Fruit fly (Drosophila melanogaster) whole organism, embryonic: ENCODE data around the gene cno.

ENCODE experiments used
- ATbp ChIP-seq: fragments of 200-800 bp; sonication (Bioruptor generic); optimal IDR thresholded peaks from 2 replicates; lab custom pipeline; 2017; ENCODE audit warnings: missing biosample characterization, mild to moderate bottlenecking, missing genetic modification characterization, missing genetic modification reagents
- Atf3 ChIP-seq: fragments of 200-800 bp; sonication (Bioruptor generic); optimal IDR thresholded peaks from 3 replicates; lab custom pipeline; 2016; ENCODE audit warnings: missing biosample characterization, missing genetic modification characterization
- Atf6 ChIP-seq: fragments of 200-800 bp; sonication (Bioruptor generic); IDR thresholded peaks from 2 replicates; pipeline ENCODE4 v1.3.6; 2022; ENCODE audit warnings: missing biosample characterization, missing genetic modification characterization
- Awh ChIP-seq: fragments of 200-800 bp; sonication (Bioruptor generic); IDR thresholded peaks from 2 replicates; pipeline ENCODE4, ENCODE4 v1.3.6; 2022; ENCODE audit warnings: missing biosample characterization, missing genetic modification characterization
- Bteb2 ChIP-seq: fragments of 200-800 bp; sonication (Bioruptor generic); optimal IDR thresholded peaks from 2 replicates; lab custom pipeline; 2016; ENCODE audit warnings: missing biosample characterization, missing genetic modification characterization
- CG1024 ChIP-seq: fragments of 200-800 bp; sonication (Bioruptor generic); IDR thresholded peaks from 2 replicates; pipeline ENCODE4 v1.3.6; 2022; ENCODE audit warnings: missing biosample characterization, missing genetic modification characterization
- CG10654 ChIP-seq: fragments of 200-800 bp; sonication (Bioruptor generic); optimal IDR thresholded peaks from 2 replicates; lab custom pipeline; 2016; ENCODE audit warnings: missing biosample characterization, missing genetic modification characterization
- CG10979 ChIP-seq: fragments of 200-800 bp; sonication (Bioruptor generic); optimal IDR thresholded peaks from 2 replicates; lab custom pipeline; 2018; ENCODE audit warnings: missing biosample characterization, mild to moderate bottlenecking, missing genetic modification characterization, moderate library complexity
- CG12219 ChIP-seq: fragments of 200-800 bp; sonication (Bioruptor generic); optimal IDR thresholded peaks from 3 replicates; lab custom pipeline; 2018; ENCODE audit warnings: missing biosample characterization, mild to moderate bottlenecking, missing genetic modification characterization
- CG12299 ChIP-seq: fragments of 200-800 bp; sonication (Bioruptor generic); optimal IDR thresholded peaks from 2 replicates; lab custom pipeline; 2018; ENCODE audit warnings: missing biosample characterization, mild to moderate bottlenecking, missing genetic modification characterization
- CG13894 ChIP-seq: fragments of 200-800 bp; sonication (Bioruptor generic); optimal IDR thresholded peaks from 3 replicates; lab custom pipeline; 2018; ENCODE audit warnings: missing biosample characterization, mild to moderate bottlenecking, missing genetic modification characterization, moderate library complexity
- CG15479 ChIP-seq: fragments of 200-800 bp; sonication (Bioruptor generic); optimal IDR thresholded peaks from 3 replicates; lab custom pipeline; 2019; ENCODE audit warnings: missing biosample characterization, mild to moderate bottlenecking, missing genetic modification characterization, moderate library complexity
- CG15514 ChIP-seq: fragments of 200-800 bp; sonication (Bioruptor generic); optimal IDR thresholded peaks from 3 replicates; lab custom pipeline; 2017; ENCODE audit warnings: missing biosample characterization, missing genetic modification characterization, mild to moderate bottlenecking, moderate library complexity, missing genetic modification reagents
- CG1647 ChIP-seq: fragments of 200-800 bp; sonication (Bioruptor generic); optimal IDR thresholded peaks from 3 replicates; lab custom pipeline; 2016; ENCODE audit warnings: missing biosample characterization, missing genetic modification characterization
- CG2199 ChIP-seq: fragments of 200-800 bp; sonication (Bioruptor generic); IDR thresholded peaks from 3 replicates; pipeline ENCODE4 v1.3.6; 2022; ENCODE audit warnings: missing biosample characterization, missing genetic modification characterization
- CG30020 ChIP-seq: fragments of 200-800 bp; optimal IDR thresholded peaks from 2 replicates; lab custom pipeline; 2019; ENCODE audit warnings: missing biosample characterization, mild to moderate bottlenecking, missing genetic modification characterization, moderate library complexity
- CG3163 ChIP-seq: fragments of 200-800 bp; sonication (Bioruptor generic); optimal IDR thresholded peaks from 3 replicates; lab custom pipeline; 2016; ENCODE audit warnings: missing biosample characterization, missing genetic modification characterization
- CG34376 ChIP-seq: fragments of 200-800 bp; sonication (Bioruptor generic); optimal IDR thresholded peaks from 2 replicates; lab custom pipeline; 2018; ENCODE audit warnings: missing biosample characterization, mild to moderate bottlenecking, missing genetic modification characterization
- CG4404 ChIP-seq: fragments of 200-800 bp; sonication (Bioruptor generic); IDR thresholded peaks from 2 replicates; pipeline ENCODE4 v1.3.6; 2022; ENCODE audit warnings: missing biosample characterization, missing genetic modification characterization
- CG6765 ChIP-seq: fragments of 200-800 bp; sonication (Bioruptor generic); optimal IDR thresholded peaks from 3 replicates; lab custom pipeline; 2017; ENCODE audit warnings: missing biosample characterization, mild to moderate bottlenecking, missing genetic modification characterization
- CG7839 ChIP-seq: fragments of 200-800 bp; sonication (Bioruptor generic); optimal IDR thresholded peaks from 3 replicates; lab custom pipeline; 2018; ENCODE audit warnings: missing biosample characterization, mild to moderate bottlenecking, missing genetic modification characterization, moderate library complexity
- CG8478 ChIP-seq: fragments of >200 bp; optimal IDR thresholded peaks from 2 replicates; lab custom pipeline; 2018
- CG9437 ChIP-seq: fragments of 200-800 bp; sonication (Bioruptor generic); optimal IDR thresholded peaks from 2 replicates; lab custom pipeline; 2018; ENCODE audit warnings: missing biosample characterization, mild to moderate bottlenecking, missing genetic modification characterization
- CG9932 ChIP-seq: fragments of 200-800 bp; sonication (Bioruptor generic); IDR thresholded peaks from 2 replicates; pipeline ENCODE4 v1.3.6; 2022; ENCODE audit warnings: missing biosample characterization, missing genetic modification characterization
- Dad ChIP-seq: fragments of 200-800 bp; sonication (Bioruptor generic); optimal IDR thresholded peaks from 3 replicates; lab custom pipeline; 2016; ENCODE audit warnings: missing biosample characterization, missing genetic modification characterization
- Dfd ChIP-seq, 2 experiments: fragments of >200 bp; optimal IDR thresholded peaks; 2 replicates each; lab custom pipeline; 2017; ENCODE audit warnings: missing biosample characterization in 2 of 2, missing genetic modification characterization in 2 of 2
- E2f1 ChIP-seq: fragments of 200-800 bp; sonication (Bioruptor generic); IDR thresholded peaks from 2 replicates; pipeline ENCODE4 v1.3.6; 2022; ENCODE audit warnings: missing biosample characterization, missing genetic modification characterization
- ERR ChIP-seq: fragments of 200-800 bp; sonication (Bioruptor generic); optimal IDR thresholded peaks from 2 replicates; lab custom pipeline; 2016; ENCODE audit warnings: missing biosample characterization, missing genetic modification characterization
- Ets97D ChIP-seq: fragments of 200-800 bp; sonication (Bioruptor generic); optimal IDR thresholded peaks from 3 replicates; lab custom pipeline; 2016; ENCODE audit warnings: missing biosample characterization, missing genetic modification characterization
- GATAe ChIP-seq: fragments of 200-800 bp; sonication (Bioruptor generic); conservative IDR thresholded peaks from 2 replicates; pipeline ENCODE4 v1.3.6; 2022; ENCODE audit warnings: missing biosample characterization, missing genetic modification characterization
- Hey ChIP-seq: fragments of 200-800 bp; sonication (Bioruptor generic); optimal IDR thresholded peaks from 3 replicates; lab custom pipeline; 2018; ENCODE audit warnings: missing biosample characterization, mild to moderate bottlenecking, missing genetic modification characterization
- Lpt ChIP-seq: fragments of >200 bp; optimal IDR thresholded peaks from 2 replicates; lab custom pipeline; 2018; ENCODE audit warnings: missing biosample characterization, missing genetic modification characterization
- Med ChIP-seq: fragments of 200-800 bp; sonication (Bioruptor generic); peaks from one replicate; lab custom pipeline; 2016; ENCODE audit warnings: missing biosample characterization, missing genetic modification characterization, mild to moderate bottlenecking, inconsistent platforms, moderate library complexity
- NC2β ChIP-seq: fragments of 200-800 bp; sonication (Bioruptor generic); optimal IDR thresholded peaks from 2 replicates; lab custom pipeline; 2016; ENCODE audit warnings: missing biosample characterization, missing genetic modification characterization
- NK7.1 ChIP-seq: fragments of 200-800 bp; sonication (Bioruptor generic); optimal IDR thresholded peaks from 3 replicates; lab custom pipeline; 2016; ENCODE audit warnings: missing biosample characterization, missing genetic modification characterization
- Neu2 ChIP-seq: fragments of 200-800 bp; sonication (Bioruptor generic); optimal IDR thresholded peaks from 3 replicates; lab custom pipeline; 2016; ENCODE audit warnings: missing biosample characterization, missing genetic modification characterization, borderline replicate concordance
- Oaz ChIP-seq: fragments of 200-800 bp; sonication (Bioruptor generic); IDR thresholded peaks from 2 replicates; pipeline ENCODE4 v1.3.6; 2022; ENCODE audit warnings: missing biosample characterization, missing genetic modification characterization
- Sox100B ChIP-seq: fragments of 200-800 bp; sonication (Bioruptor generic); optimal IDR thresholded peaks from 3 replicates; lab custom pipeline; 2018; ENCODE audit warnings: missing biosample characterization, mild to moderate bottlenecking, missing genetic modification characterization
- Stat92E ChIP-seq, 3 experiments: fragments of >200 bp in 2 of 3; fragments of 200-800 bp in 1 of 3; sonication (Bioruptor generic) in 1 of 3; optimal IDR thresholded peaks; 2 replicates each; lab custom pipeline; 2017 to 2019; ENCODE audit warnings: missing biosample characterization in 3 of 3, missing genetic modification characterization in 3 of 3, mild to moderate bottlenecking in 1 of 3, moderate library complexity in 1 of 3
- Xbp1 ChIP-seq: fragments of 200-800 bp; sonication (Bioruptor generic); optimal IDR thresholded peaks from 3 replicates; lab custom pipeline; 2016; ENCODE audit warnings: missing biosample characterization, mild to moderate bottlenecking, missing genetic modification characterization
- bcd ChIP-seq: fragments of 200-800 bp; sonication (Bioruptor generic); optimal IDR thresholded peaks from 2 replicates; lab custom pipeline; 2017; ENCODE audit warnings: missing biosample characterization, mild to moderate bottlenecking, missing genetic modification characterization
- bowl ChIP-seq: fragments of 200-800 bp; sonication (Bioruptor generic); IDR thresholded peaks from 2 replicates; pipeline ENCODE4 v1.3.6; 2022; ENCODE audit warnings: missing biosample characterization, missing genetic modification characterization
- cg ChIP-seq: fragments of 200-800 bp; sonication (Bioruptor generic); optimal IDR thresholded peaks from 3 replicates; lab custom pipeline; 2019; ENCODE audit warnings: missing biosample characterization, mild to moderate bottlenecking, missing genetic modification characterization, moderate library complexity
- inv ChIP-seq: fragments of 200-800 bp; sonication (Bioruptor generic); IDR thresholded peaks from 2 replicates; pipeline ENCODE4 v1.3.6; 2022; ENCODE audit warnings: missing biosample characterization, missing genetic modification characterization; ENCODE audit not compliant: partially characterized antibody
- knrl ChIP-seq: fragments of 200-800 bp; sonication (Bioruptor generic); IDR thresholded peaks from 3 replicates; pipeline ENCODE4 v1.3.6; 2022; ENCODE audit warnings: missing biosample characterization, missing genetic modification characterization; ENCODE audit not compliant: partially characterized antibody
- nom ChIP-seq: fragments of 200-800 bp; sonication (Bioruptor generic); optimal IDR thresholded peaks from 2 replicates; lab custom pipeline; 2017; ENCODE audit warnings: missing biosample characterization, missing genetic modification characterization, mild to moderate bottlenecking, moderate library complexity, missing genetic modification reagents
- phol ChIP-seq: fragments of 200-800 bp; sonication (Bioruptor generic); optimal IDR thresholded peaks from 3 replicates; lab custom pipeline; 2018; ENCODE audit warnings: missing biosample characterization, mild to moderate bottlenecking, missing genetic modification characterization, moderate library complexity
- row ChIP-seq: fragments of 200-800 bp; sonication (Bioruptor generic); IDR thresholded peaks from 3 replicates; pipeline ENCODE4 v1.3.6; 2022; ENCODE audit warnings: missing biosample characterization, missing genetic modification characterization
- sna ChIP-seq: fragments of 200-800 bp; sonication (Bioruptor generic); IDR thresholded peaks from 2 replicates; pipeline ENCODE4 v1.3.6; 2022; ENCODE audit warnings: missing biosample characterization, missing genetic modification characterization; ENCODE audit not compliant: partially characterized antibody
- ssp ChIP-seq: fragments of 200-800 bp; sonication (Bioruptor generic); IDR thresholded peaks from 2 replicates; pipeline ENCODE4 v1.3.6; 2022; ENCODE audit warnings: missing biosample characterization, missing genetic modification characterization
- sug ChIP-seq: fragments of 200-800 bp; optimal IDR thresholded peaks from 2 replicates; lab custom pipeline; 2019; ENCODE audit warnings: missing biosample characterization, mild to moderate bottlenecking, missing genetic modification characterization, moderate library complexity
- trh ChIP-seq: fragments of 200-800 bp; sonication (Bioruptor generic); optimal IDR thresholded peaks from 2 replicates; lab custom pipeline; 2016; ENCODE audit warnings: missing biosample characterization, missing genetic modification characterization

cno gene

dm6 chr3R:5223135-5223534 lies 5.9 kb upstream of the cno start, which contains the start of gene CG2604 (continued):
- TF ChIP-seq ssp = peak; percentile 94
- TF ChIP-seq Awh (GFP tag; lab: Robert Waterston, UW) = no peak
- TF ChIP-seq phol (tag; lab: Kevin White, UChicago) = no peak
- no peak for TF ChIP-seq ERR (GFP tag; lab: Kevin White, UChicago)
- TF ChIP-seq E2f1 (GFP tag; lab: Robert Waterston, UW) = no peak
- TF ChIP-seq cg (GFP tag; lab: Kevin White, UChicago) = peak; percentile 26
- peak in 1 of 2 experiments; percentile 28 for TF ChIP-seq Dfd (GFP tag; optimal IDR thresholded peaks at IDR 0.05; lab: Kevin White, UChicago)
- no peak for TF ChIP-seq CG1647 (GFP tag; lab: Kevin White, UChicago)
- no peak for TF ChIP-seq bcd (GFP tag; lab: Kevin White, UChicago)
- TF ChIP-seq Lpt = no peak
- TF ChIP-seq Med (GFP tag; lab: Kevin White, UChicago) = peak; percentile 74
- peak; percentile 53 for TF ChIP-seq CG1024 (GFP tag; lab: Robert Waterston, UW)
- TF ChIP-seq sna (GFP tag; lab: Robert Waterston, UW) = no peak
- TF ChIP-seq CG10654 (GFP tag; lab: Kevin White, UChicago) = no peak
- no peak for TF ChIP-seq Atf3
- TF ChIP-seq trh (GFP tag; lab: Kevin White, UChicago) = no peak
- no peak for TF ChIP-seq Bteb2 (GFP tag; lab: Kevin White, UChicago)
- peak; percentile 35 for TF ChIP-seq CG34376 (GFP tag; lab: Kevin White, UChicago)
- no peak for TF ChIP-seq Stat92E (GFP tag; optimal IDR thresholded peaks at IDR 0.05; lab: Kevin White, UChicago)
- TF ChIP-seq CG3163 (GFP tag; lab: Kevin White, UChicago) = no peak
- TF ChIP-seq ATbp (GFP tag; lab: Kevin White, UChicago) = no peak
- no peak for TF ChIP-seq CG12219 (GFP tag; lab: Kevin White, UChicago)
- TF ChIP-seq inv = no peak
- no peak for TF ChIP-seq CG13894 (tag; lab: Kevin White, UChicago)
- TF ChIP-seq CG15479 = no peak
- TF ChIP-seq CG2199 (GFP tag; lab: Robert Waterston, UW) = 0 out of 3 replicates have a peak, but pooled peaks have one; percentile 28
- no peak for TF ChIP-seq CG6765 (GFP tag; lab: Kevin White, UChicago)
- no peak for TF ChIP-seq Hey
- no peak for TF ChIP-seq Oaz (GFP tag; lab: Robert Waterston, UW)
- TF ChIP-seq row (GFP tag; lab: Robert Waterston, UW) = peak; percentile 68
- no peak for TF ChIP-seq Neu2 (GFP tag; lab: Kevin White, UChicago)
- TF ChIP-seq CG9437 (GFP tag; lab: Kevin White, UChicago) = no peak
- TF ChIP-seq CG8478 (lab: Kevin White, UChicago) = no peak
- peak; percentile 79 for TF ChIP-seq CG30020 (tag; lab: Kevin White, UChicago)
- peak; percentile 23 for TF ChIP-seq sug
- peak; percentile 61 for TF ChIP-seq CG15514 (GFP tag; lab: Kevin White, UChicago)
- TF ChIP-seq Ets97D = no peak
- no peak for TF ChIP-seq Sox100B
- peak; percentile 86 for TF ChIP-seq nom
- no peak for TF ChIP-seq CG7839
- TF ChIP-seq NC2β = no peak
- TF ChIP-seq Atf6 (GFP tag; lab: Robert Waterston, UW) = no peak
- TF ChIP-seq CG10979 (tag; lab: Kevin White, UChicago) = no peak
- no peak for TF ChIP-seq Xbp1 (GFP tag; lab: Kevin White, UChicago)
- TF ChIP-seq knrl (GFP tag; lab: Robert Waterston, UW) = no peak
- TF ChIP-seq bowl (GFP tag; lab: Robert Waterston, UW) = no peak
- TF ChIP-seq GATAe (GFP tag; lab: Robert Waterston, UW) = no peak
- no peak for TF ChIP-seq CG12299 (tag; lab: Kevin White, UChicago)
- TF ChIP-seq CG4404 = no peak
- no peak for TF ChIP-seq NK7.1 (GFP tag; lab: Kevin White, UChicago)
- TF ChIP-seq CG9932 (GFP tag; lab: Robert Waterston, UW) = no peak
- TF ChIP-seq Dad (GFP tag; lab: Kevin White, UChicago) = no peak
